Worm (Caenorhabditis elegans) whole organism, L4 larva: ENCODE measurements around the gene nep-11.

Experiments used
- Y105C5A.15 ChIP-seq: fragments of 200-800 bp; sonication (Bioruptor generic); IDR thresholded peaks from 2 replicates; pipeline ENCODE4 v1.3.6; 2022; ENCODE audit warnings: missing genetic modification characterization, missing compliant biosample characterization
- Y48G9A.11 ChIP-seq: fragments of 200-800 bp; sonication (Bioruptor generic); IDR thresholded peaks from 2 replicates; pipeline ENCODE4 v1.3.6; 2022; ENCODE audit warnings: missing genetic modification reagents, missing genetic modification characterization, missing compliant biosample characterization
- Y5F2A.4 ChIP-seq: fragments of 200-800 bp; sonication (Bioruptor generic); optimal IDR thresholded peaks from 2 replicates; lab custom pipeline; 2018; ENCODE audit warnings: mild to moderate bottlenecking, missing genetic modification characterization, missing compliant biosample characterization
- ZK337.2 ChIP-seq: fragments of 200-800 bp; sonication (Bioruptor generic); IDR thresholded peaks from 2 replicates; pipeline ENCODE4 v1.3.6; 2022; ENCODE audit warnings: missing genetic modification reagents, missing genetic modification characterization, missing compliant biosample characterization
- aha-1 ChIP-seq: fragments of 150-350 bp; peaks from one replicate; lab custom pipeline; 2014; ENCODE audit warnings: missing biosample characterization, missing genetic modification characterization
- aly-2 ChIP-seq: sonication (generic microtip); optimal IDR thresholded peaks from 2 replicates; lab custom pipeline; 2018; ENCODE audit warnings: missing biosample characterization, missing genetic modification characterization
- ama-1 ChIP-seq: fragments of 150-350 bp; optimal IDR thresholded peaks from 2 replicates; lab custom pipeline; 2014; ENCODE audit warnings: inconsistent platforms, mixed read lengths
- arid-1 ChIP-seq: fragments of 200-800 bp; sonication (Bioruptor generic); conservative IDR thresholded peaks from 2 replicates; pipeline ENCODE4 v1.3.6; 2022; ENCODE audit warnings: missing genetic modification reagents, missing genetic modification characterization, missing compliant biosample characterization
- ceh-20 ChIP-seq: fragments of 200-800 bp; sonication (Bioruptor generic); IDR thresholded peaks from 2 replicates; pipeline ENCODE4 v1.3.6; 2022; ENCODE audit warnings: missing genetic modification reagents, missing genetic modification characterization, missing compliant biosample characterization
- ceh-32 ChIP-seq: sonication (generic microtip); optimal IDR thresholded peaks from 2 replicates; lab custom pipeline; 2016; ENCODE audit warnings: mild to moderate bottlenecking, missing genetic modification characterization, missing compliant biosample characterization; ENCODE audit not compliant: poor library complexity
- ceh-44 ChIP-seq: fragments of 200-800 bp; sonication (Bioruptor generic); IDR thresholded peaks from 2 replicates; pipeline ENCODE4 v1.3.6; 2022; ENCODE audit warnings: missing genetic modification reagents, missing genetic modification characterization, missing compliant biosample characterization
- daf-19 ChIP-seq: fragments of 200-800 bp; sonication (Bioruptor generic); conservative IDR thresholded peaks from 2 replicates; pipeline ENCODE4 v1.3.6; 2022; ENCODE audit warnings: missing genetic modification characterization, missing compliant biosample characterization
- dmd-6 ChIP-seq: fragments of 200-800 bp; sonication (Bioruptor generic); IDR thresholded peaks from 2 replicates; pipeline ENCODE4 v1.3.6; 2022; ENCODE audit warnings: missing genetic modification reagents, missing genetic modification characterization, missing compliant biosample characterization
- dpl-1 ChIP-seq: fragments of 150-350 bp; optimal IDR thresholded peaks from 2 replicates; lab custom pipeline; 2014; ENCODE audit warnings: missing biosample characterization, missing genetic modification reagents, missing genetic modification characterization
- fkh-10 ChIP-seq: fragments of 150-350 bp; optimal IDR thresholded peaks from 2 replicates; lab custom pipeline; 2014; ENCODE audit warnings: missing biosample characterization, missing genetic modification reagents, missing genetic modification characterization
- gei-8 ChIP-seq: fragments of 200-800 bp; sonication (Bioruptor generic); optimal IDR thresholded peaks from 2 replicates; lab custom pipeline; 2018; ENCODE audit warnings: mild to moderate bottlenecking, missing genetic modification characterization, missing compliant biosample characterization
- hmg-1.1 ChIP-seq: fragments of 200-800 bp; sonication (Bioruptor generic); IDR thresholded peaks from 2 replicates; pipeline ENCODE4 v1.3.6; 2022; ENCODE audit warnings: missing genetic modification reagents, missing genetic modification characterization, missing compliant biosample characterization
- jun-1 ChIP-seq: fragments of 150-350 bp; optimal IDR thresholded peaks from 2 replicates; lab custom pipeline; 2014; ENCODE audit warnings: missing biosample characterization, missing genetic modification reagents, missing genetic modification characterization
- lir-3 ChIP-seq: sonication (generic microtip); optimal IDR thresholded peaks from 2 replicates; lab custom pipeline; 2016; ENCODE audit warnings: mild to moderate bottlenecking, missing genetic modification characterization, missing compliant biosample characterization
- lsy-2 ChIP-seq, 2 experiments: fragments of 150-350 bp in 1 of 2; sonication (generic microtip) in 1 of 2; optimal IDR thresholded peaks; 2 replicates each; lab custom pipeline; 2014 to 2017; ENCODE audit warnings: missing biosample characterization in 2 of 2, missing genetic modification characterization in 2 of 2
- mes-2 ChIP-seq: sonication (generic microtip); optimal IDR thresholded peaks from 2 replicates; lab custom pipeline; 2016; ENCODE audit warnings: missing genotype, mild to moderate bottlenecking, missing genetic modification characterization, missing compliant biosample characterization; ENCODE audit not compliant: poor library complexity, severe bottlenecking
- mxl-2 ChIP-seq: fragments of 200-800 bp; sonication (Bioruptor generic); conservative IDR thresholded peaks from 2 replicates; pipeline ENCODE4 v1.3.6; 2022; ENCODE audit warnings: missing genetic modification reagents, missing genetic modification characterization, missing compliant biosample characterization
- nhr-102 ChIP-seq: sonication (generic microtip); optimal IDR thresholded peaks from 2 replicates; lab custom pipeline; 2016; ENCODE audit warnings: mild to moderate bottlenecking, missing genetic modification characterization, moderate library complexity, missing compliant biosample characterization
- nhr-11 ChIP-seq: fragments of 150-350 bp; optimal IDR thresholded peaks from 2 replicates; lab custom pipeline; 2014; ENCODE audit warnings: missing biosample characterization, missing genetic modification characterization
- nhr-25 ChIP-seq: sonication (generic microtip); optimal IDR thresholded peaks from 2 replicates; lab custom pipeline; 2017; ENCODE audit warnings: missing genetic modification characterization, mild to moderate bottlenecking, missing compliant biosample characterization, antibody characterized with exemption, moderate library complexity, borderline replicate concordance; ENCODE audit not compliant: insufficient read depth
- nhr-28 ChIP-seq: fragments of 150-350 bp; optimal IDR thresholded peaks from 2 replicates; lab custom pipeline; 2014; ENCODE audit warnings: missing biosample characterization, missing genetic modification characterization
- nhr-48 ChIP-seq: sonication (generic microtip); optimal IDR thresholded peaks from 2 replicates; lab custom pipeline; 2016; ENCODE audit warnings: mild to moderate bottlenecking, missing genetic modification characterization, missing compliant biosample characterization
- nhr-77 ChIP-seq: fragments of 150-350 bp; optimal IDR thresholded peaks from 2 replicates; lab custom pipeline; 2014; ENCODE audit warnings: missing biosample characterization, missing genetic modification characterization
- pha-4 ChIP-seq, 2 experiments: fragments of 150-350 bp in 1 of 2; fragments of 200-800 bp in 1 of 2; sonication (Bioruptor generic) in 1 of 2; IDR thresholded peaks in 1 of 2; optimal IDR thresholded peaks in 1 of 2; 2 replicates each; pipeline versions ENCODE4 v1.3.6 to Lab custom; 2014 to 2022; ENCODE audit warnings: missing genetic modification characterization in 2 of 2, missing genetic modification reagents in 2 of 2, missing biosample characterization in 1 of 2, missing compliant biosample characterization in 1 of 2
- php-3 ChIP-seq: fragments of 200-800 bp; sonication (Bioruptor generic); IDR thresholded peaks from 2 replicates; pipeline ENCODE4 v1.3.6; 2022; ENCODE audit warnings: missing genetic modification reagents, missing genetic modification characterization, missing compliant biosample characterization
- pqm-1 ChIP-seq: sonication (generic microtip); optimal IDR thresholded peaks from 2 replicates; lab custom pipeline; 2017; ENCODE audit warnings: missing biosample characterization, missing genetic modification characterization
- rbr-2 ChIP-seq: sonication (generic microtip); optimal IDR thresholded peaks from 2 replicates; lab custom pipeline; 2016; ENCODE audit warnings: missing genotype, missing genetic modification characterization, missing compliant biosample characterization
- set-16 ChIP-seq: fragments of 200-800 bp; sonication (Bioruptor generic); IDR thresholded peaks from 2 replicates; pipeline ENCODE4 v1.3.6; 2022; ENCODE audit warnings: missing genetic modification reagents, missing genetic modification characterization, missing compliant biosample characterization
- snpc-1.2 ChIP-seq: fragments of 200-800 bp; sonication (Bioruptor generic); IDR thresholded peaks from 2 replicates; pipeline ENCODE4 v1.3.6; 2022; ENCODE audit warnings: missing genetic modification reagents, missing genetic modification characterization, missing compliant biosample characterization
- spr-1 ChIP-seq: sonication (generic microtip); optimal IDR thresholded peaks from 2 replicates; lab custom pipeline; 2016; ENCODE audit warnings: mild to moderate bottlenecking, missing genetic modification characterization, missing compliant biosample characterization
- spr-3 ChIP-seq: fragments of 200-800 bp; sonication (Bioruptor generic); optimal IDR thresholded peaks from 2 replicates; lab custom pipeline; 2018; ENCODE audit warnings: mild to moderate bottlenecking, missing genetic modification characterization, missing compliant biosample characterization
- unc-62 ChIP-seq, 3 experiments: fragments of 150-350 bp in 1 of 3; sonication (generic microtip); optimal IDR thresholded peaks in 2 of 3; peaks in 1 of 3; 1 replicate in 1 of 3; 2 replicates in 2 of 3; lab custom pipeline; 2014 to 2017; ENCODE audit warnings: missing biosample characterization in 3 of 3, missing genetic modification characterization in 3 of 3, missing genetic modification reagents in 3 of 3, missing genotype in 1 of 3
- vab-7 ChIP-seq: fragments of 200-800 bp; sonication (Bioruptor generic); IDR thresholded peaks from 2 replicates; pipeline ENCODE4 v1.3.6; 2022; ENCODE audit warnings: missing genetic modification reagents, missing genetic modification characterization, missing compliant biosample characterization
- zag-1 ChIP-seq: fragments of 150-350 bp; optimal IDR thresholded peaks from 2 replicates; lab custom pipeline; 2014; ENCODE audit warnings: missing biosample characterization, missing genetic modification characterization
- zip-2 ChIP-seq: fragments of 150-350 bp; optimal IDR thresholded peaks from 2 replicates; lab custom pipeline; 2014; ENCODE audit warnings: missing biosample characterization, missing genetic modification characterization

The nep-11 gene

ce11 chrII:3443154-3443553 is 17.8 kb upstream of the nep-11 start, which contains the start of gene C16C8.22 (continued):
- TF ChIP-seq Y48G9A.11 (GFP tag; lab: Robert Waterston, UW) (no peak), lir-3 (no peak), ama-1 (lab: Kevin White, UChicago) (no peak), mxl-2 (GFP tag; lab: Robert Waterston, UW) (no peak)

- no peak for TF ChIP-seq aly-2 (tag; lab: Kevin White, UChicago)
- peak in 1 of 2 experiments; percentile 1 for TF ChIP-seq unc-62 (GFP tag; optimal IDR thresholded peaks at IDR 0.05 in 1 of 2; lab: Kevin White, UChicago)
- TF ChIP-seq unc-62 (tag; optimal IDR thresholded peaks at IDR 0.05; lab: Kevin White, UChicago): no peak
- TF ChIP-seq, all 104 proteins: peak for 1
These were observed 16.0 kb upstream of the nep-11 start, which contains the start of gene C16C8.27 for ce11 chrII:3441377-3441776. C16C8.27 (plus strand) TSS chrII:3441677.

ce11 chrII:3440641-3440926 is 15.3 kb upstream of the nep-11 start, which contains the start of gene C16C8.17:
C16C8.17 (plus strand) TSS chrII:3440827.
- TF ChIP-seq nhr-77 (tag; lab: Kevin White, UChicago) (no peak), gei-8 (GFP tag; lab: Kevin White, UChicago) (no peak), nhr-25 (tag; lab: Kevin White, UChicago) (no peak), Y5F2A.4 (GFP tag; lab: Kevin White, UChicago) (no peak), spr-3 (GFP tag; lab: Kevin White, UChicago) (no peak), ZK337.2 (GFP tag; lab: Robert Waterston, UW) (no peak), Y48G9A.11 (GFP tag; lab: Robert Waterston, UW) (no peak), ceh-20 (GFP tag; lab: Robert Waterston, UW) (no peak), ceh-44 (GFP tag; lab: Robert Waterston, UW) (no peak), pha-4 (GFP tag; IDR thresholded peaks at IDR 0.05; lab: Robert Waterston, UW) (no peak), pha-4 (tag; optimal IDR thresholded peaks at IDR 0.05; lab: Kevin White, UChicago) (no peak), ama-1 (lab: Kevin White, UChicago) (no peak), nhr-102 (no peak), arid-1 (GFP tag; lab: Robert Waterston, UW) (no peak), dpl-1 (GFP tag; lab: Kevin White, UChicago) (no peak), nhr-11 (tag; lab: Kevin White, UChicago) (no peak), zip-2 (tag; lab: Kevin White, UChicago) (no peak)

ce11 chrII:3439842-3440640 is 14.7 kb upstream of the nep-11 start:
- TF ChIP-seq ceh-32 (no peak), lsy-2 (tag; optimal IDR thresholded peaks at IDR 0.05; lab: Kevin White, UChicago) (no peak), pqm-1 (tag; lab: Kevin White, UChicago) (peak; percentile 55), aha-1 (tag; lab: Kevin White, UChicago) (no peak), nhr-28 (tag; lab: Kevin White, UChicago) (peak; percentile 60), vab-7 (no peak), php-3 (GFP tag; lab: Robert Waterston, UW) (0 out of 2 replicates have a peak, but pooled peaks have one; percentile 22), hmg-1.1 (no peak), dmd-6 (peak; percentile 63)
- TF ChIP-seq, all 104 proteins: peak for 4

ce11 chrII:3439244-3439698 is 13.9 kb upstream of the nep-11 start:
- TF ChIP-seq Y48G9A.11 (GFP tag; lab: Robert Waterston, UW): peak; percentile 84
- TF ChIP-seq mes-2 (tag; lab: Kevin White, UChicago): peak; percentile 37
- peak; percentile 84; the same call in 1 of the 2 replicates for TF ChIP-seq Y105C5A.15 (GFP tag; lab: Robert Waterston, UW)
- peak; percentile 81 for TF ChIP-seq dmd-6
- TF ChIP-seq snpc-1.2: peak; percentile 80; the same call in 1 of the 2 replicates
- TF ChIP-seq set-16: peak; percentile 95
- no peak for TF ChIP-seq jun-1 (tag; lab: Kevin White, UChicago)
- TF ChIP-seq aly-2 (tag; lab: Kevin White, UChicago): no peak
- no peak for TF ChIP-seq zag-1
- TF ChIP-seq spr-1 (tag; lab: Kevin White, UChicago): peak; percentile 32
- peak; percentile 48 for TF ChIP-seq lir-3
- TF ChIP-seq php-3 (GFP tag; lab: Robert Waterston, UW): peak; percentile 77
- peak; percentile 59 for TF ChIP-seq Y5F2A.4 (GFP tag; lab: Kevin White, UChicago)
- no peak; the same call in 1 of the 2 replicates for TF ChIP-seq daf-19 (GFP tag; lab: Robert Waterston, UW)
- peak in 1 of 2 experiments; percentile 63 for TF ChIP-seq lsy-2 (tag; optimal IDR thresholded peaks at IDR 0.05; lab: Kevin White, UChicago)
- TF ChIP-seq nhr-48 (tag; lab: Kevin White, UChicago): peak; percentile 4
- no peak for TF ChIP-seq fkh-10 (GFP tag; lab: Kevin White, UChicago)
- TF ChIP-seq rbr-2: peak; percentile 48
